Worm (Caenorhabditis elegans) whole organism, L1 larva: ENCODE measurements around the gene W09D6.4.

ENCODE experiments used
- mep-1 ChIP-seq: fragments of 150-350 bp; optimal IDR thresholded peaks from 2 replicates; lab custom pipeline; 2014; ENCODE audit warnings: missing biosample characterization, missing genetic modification characterization
- nhr-90 ChIP-seq: sonication (generic microtip); optimal IDR thresholded peaks from 2 replicates; lab custom pipeline; 2016; ENCODE audit warnings: mild to moderate bottlenecking, missing genetic modification characterization, missing compliant biosample characterization; ENCODE audit not compliant: poor library complexity
- skn-1 ChIP-seq: fragments of 150-350 bp; optimal IDR thresholded peaks from 2 replicates; lab custom pipeline; 2014; ENCODE audit warnings: missing biosample characterization, missing genetic modification characterization

DNA sequence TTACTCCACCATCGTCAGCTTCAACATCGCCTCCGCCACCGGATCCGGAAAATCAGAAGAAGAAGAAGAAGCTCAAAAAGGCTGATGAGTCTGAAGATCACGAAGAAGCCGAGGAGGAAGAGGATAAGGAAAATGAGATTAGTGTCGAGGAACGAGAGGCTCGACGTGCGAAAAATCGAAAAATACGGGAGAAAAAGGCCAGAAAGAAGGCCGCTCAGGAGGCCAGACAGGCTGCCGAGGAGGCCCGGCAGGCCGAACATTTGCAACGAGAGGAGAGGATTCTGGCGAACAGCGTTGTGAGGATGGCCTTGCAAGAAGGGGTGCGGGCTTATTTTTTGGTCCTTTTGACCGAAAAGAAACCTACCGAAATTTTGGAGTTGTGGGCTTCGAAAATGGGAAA, 34.3 kb upstream of the W09D6.4 start:
- TF ChIP-seq skn-1 = no peak
- no peak for TF ChIP-seq nhr-90 (tag; lab: Kevin White, UChicago)
- TF ChIP-seq mep-1 = no peak
